Fruit fly (Drosophila melanogaster): Measurements from ENCODE around the gene CG42724.

Gene CG42724

DNA sequence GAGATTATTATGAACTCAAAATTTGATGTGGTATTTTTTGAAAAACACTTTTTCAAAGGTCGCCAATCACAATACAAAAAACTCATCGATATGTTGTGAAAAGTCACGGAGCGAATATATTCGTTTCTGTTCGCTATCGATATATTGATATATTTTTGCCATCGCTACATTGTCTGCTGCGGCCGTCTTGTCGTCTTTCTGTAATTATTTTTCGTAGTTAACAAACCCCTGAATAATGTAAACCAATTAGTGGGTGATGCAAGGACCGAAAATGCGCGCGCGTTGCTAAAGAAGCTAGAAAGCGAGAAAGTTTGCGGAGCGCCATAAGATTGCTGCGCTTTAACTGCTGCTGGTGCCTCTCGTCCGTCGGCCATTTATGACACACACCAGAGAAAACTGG, 17.3 kb downstream of the CG42724 start, which contains the start of gene Pak (continued):
- TF ChIP-seq CG4730 (GFP tag; IDR thresholded peaks at IDR 0.05) (no peak), vnd (GFP tag; IDR thresholded peaks at IDR 0.05; ENCODE audit: partially characterized antibody) (peak; percentile 95), Hsf (GFP tag; optimal IDR thresholded peaks at IDR 0.05) (no peak), CG18599 (GFP tag; optimal IDR thresholded peaks at IDR 0.05) (no peak), CG3995 (GFP tag; optimal IDR thresholded peaks at IDR 0.05) (peak; percentile 98), row (GFP tag; IDR thresholded peaks at IDR 0.05) (peak; percentile 74), wdn (GFP tag; IDR thresholded peaks at IDR 0.05) (no peak), CG12071 (GFP tag; optimal IDR thresholded peaks at IDR 0.05) (no peak), croc (GFP tag; conservative IDR thresholded peaks at IDR 0.05) (no peak), CG13123 (GFP tag; optimal IDR thresholded peaks at IDR 0.05) (no peak), pros (GFP tag; optimal IDR thresholded peaks at IDR 0.05) (no peak), CG14710 (tag; optimal IDR thresholded peaks at IDR 0.05) (peak; percentile 43), CrebB (tag; optimal IDR thresholded peaks at IDR 0.05) (no peak), ssp (GFP tag; IDR thresholded peaks at IDR 0.05) (no peak), CkIIα-i1 (GFP tag; IDR thresholded peaks at IDR 0.05) (no peak), ewg (GFP tag; optimal IDR thresholded peaks at IDR 0.05) (no peak), Meics (GFP tag; optimal IDR thresholded peaks at IDR 0.05) (no peak), CG1603 (tag; optimal IDR thresholded peaks at IDR 0.05) (peak; percentile 68), disco-r (GFP tag; optimal IDR thresholded peaks at IDR 0.05) (no peak), vvl (GFP tag; IDR thresholded peaks at IDR 0.05) (no peak), tup (GFP tag; optimal IDR thresholded peaks at IDR 0.05) (no peak), CG14667 (GFP tag; IDR thresholded peaks at IDR 0.05) (no peak), CG17829 (tag; optimal IDR thresholded peaks at IDR 0.05) (no peak), nerfin-2 (GFP tag; IDR thresholded peaks at IDR 0.05; ENCODE audit: partially characterized antibody) (peak; percentile 82), hb (GFP tag; IDR thresholded peaks at IDR 0.05; ENCODE audit: partially characterized antibody) (peak; percentile 87), CG18619 (GFP tag; optimal IDR thresholded peaks at IDR 0.05) (no peak), CG11093 (GFP tag; IDR thresholded peaks at IDR 0.05) (no peak), E2f2 (GFP tag; IDR thresholded peaks at IDR 0.05) (peak; percentile 70), Med (GFP tag) (peak; percentile 59), CG2712 (tag; optimal IDR thresholded peaks at IDR 0.05) (peak; percentile 36), mirr (GFP tag; optimal IDR thresholded peaks at IDR 0.05) (no peak), esg (GFP tag; conservative IDR thresholded peaks at IDR 0.05) (no peak), CG7556 (GFP tag; optimal IDR thresholded peaks at IDR 0.05) (no peak), CG11456 (GFP tag; IDR thresholded peaks at IDR 0.05) (no peak), CG11695 (GFP tag; IDR thresholded peaks at IDR 0.05) (no peak; the same call in 2 of the 3 replicates), sr (GFP tag; IDR thresholded peaks at IDR 0.05) (no peak), CG31365 (tag; optimal IDR thresholded peaks at IDR 0.05) (no peak), CG12769 (tag; optimal IDR thresholded peaks at IDR 0.05) (no peak), Myb (GFP tag; optimal IDR thresholded peaks at IDR 0.05) (peak; percentile 57), ham (GFP tag; IDR thresholded peaks at IDR 0.05) (no peak), repo (GFP tag; optimal IDR thresholded peaks at IDR 0.05) (no peak), ftz-f1 (GFP tag; optimal IDR thresholded peaks at IDR 0.05) (no peak), bab2 (GFP tag; optimal IDR thresholded peaks at IDR 0.05) (no peak), CG12104 (GFP tag; optimal IDR thresholded peaks at IDR 0.05) (no peak), Elba2 (GFP tag; optimal IDR thresholded peaks at IDR 0.05) (no peak), CG2120 (GFP tag; optimal IDR thresholded peaks at IDR 0.05) (peak; percentile 26), gce (GFP tag; IDR thresholded peaks at IDR 0.05) (no peak), rib (GFP tag; IDR thresholded peaks at IDR 0.05) (no peak), br (optimal IDR thresholded peaks at IDR 0.05) (no peak), tll (GFP tag; optimal IDR thresholded peaks at IDR 0.05) (peak in 1 of 2 experiments; percentile 36), h (optimal IDR thresholded peaks at IDR 0.05) (no peak), NfI (GFP tag; optimal IDR thresholded peaks at IDR 0.05) (no peak), Ets97D (GFP tag; optimal IDR thresholded peaks at IDR 0.05) (peak; percentile 58)
